Fruit fly (Drosophila melanogaster): ENCODE data around the gene jvl.

DNA sequence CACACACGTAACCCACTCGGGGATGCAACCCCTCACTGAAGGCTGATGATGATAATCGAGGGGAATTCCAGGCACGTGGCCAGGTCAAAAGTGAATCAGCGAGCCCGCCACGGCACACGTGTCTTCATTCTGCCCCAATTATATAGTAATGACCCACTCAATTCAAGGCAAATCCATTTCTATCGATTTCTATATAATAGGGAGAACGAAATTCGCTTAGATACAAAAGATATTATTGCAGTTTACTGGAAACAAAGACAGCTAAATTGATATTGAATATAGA, 48.5 kb upstream of the jvl start:
- no peak for TF ChIP-seq Hr39 (GFP tag; optimal IDR thresholded peaks at IDR 0.05)
- TF ChIP-seq net (GFP tag; optimal IDR thresholded peaks at IDR 0.05) = no peak
- no peak for TF ChIP-seq fd85E (GFP tag; optimal IDR thresholded peaks at IDR 0.05)
- TF ChIP-seq Lpt (GFP tag; optimal IDR thresholded peaks at IDR 0.05) = no peak
- no peak for TF ChIP-seq CG10631 (GFP tag; optimal IDR thresholded peaks at IDR 0.05)
- no peak for TF ChIP-seq Blimp-1 (GFP tag; optimal IDR thresholded peaks at IDR 0.05)
- no peak for TF ChIP-seq ss (GFP tag; optimal IDR thresholded peaks at IDR 0.05)
- TF ChIP-seq CG6163 (GFP tag; IDR thresholded peaks at IDR 0.05) = no peak
- no peak for TF ChIP-seq spab (GFP tag; optimal IDR thresholded peaks at IDR 0.05)

Data from whole organism, prepupa.